Fruit fly (Drosophila melanogaster) whole organism, embryonic: ENCODE data around the gene CG10300.

ENCODE experiments used
- Bdp1 ChIP-seq: fragments of 200-800 bp; sonication (Bioruptor generic); optimal IDR thresholded peaks from 3 replicates; lab custom pipeline; 2016; ENCODE audit warnings: missing biosample characterization, missing genetic modification characterization
- Bgb ChIP-seq: fragments of 200-800 bp; sonication (Bioruptor generic); IDR thresholded peaks from 2 replicates; pipeline ENCODE4 v1.3.6; 2022; ENCODE audit warnings: missing biosample characterization, missing genetic modification characterization; ENCODE audit not compliant: partially characterized antibody
- CG10321 ChIP-seq: fragments of 200-800 bp; sonication (Bioruptor generic); IDR thresholded peaks from 2 replicates; pipeline ENCODE4 v1.3.6; 2022; ENCODE audit warnings: missing biosample characterization, missing genetic modification characterization
- CG12769 ChIP-seq: fragments of 200-800 bp; sonication (Bioruptor generic); optimal IDR thresholded peaks from 2 replicates; lab custom pipeline; 2019; ENCODE audit warnings: missing biosample characterization, mild to moderate bottlenecking, missing genetic modification characterization, moderate library complexity
- CG12942 ChIP-seq: fragments of 200-800 bp; sonication (Bioruptor generic); optimal IDR thresholded peaks from 3 replicates; lab custom pipeline; 2016; ENCODE audit warnings: missing biosample characterization, missing genetic modification characterization
- CG15479 ChIP-seq: fragments of 200-800 bp; sonication (Bioruptor generic); optimal IDR thresholded peaks from 3 replicates; lab custom pipeline; 2019; ENCODE audit warnings: missing biosample characterization, mild to moderate bottlenecking, missing genetic modification characterization, moderate library complexity
- CG16813 ChIP-seq: fragments of 200-800 bp; sonication (Bioruptor generic); IDR thresholded peaks from 3 replicates; pipeline ENCODE4 v1.3.6; 2022; ENCODE audit warnings: missing biosample characterization, missing genetic modification characterization; ENCODE audit not compliant: partially characterized antibody
- CG17385 ChIP-seq: fragments of 200-800 bp; sonication (Bioruptor generic); optimal IDR thresholded peaks from 3 replicates; lab custom pipeline; 2018; ENCODE audit warnings: missing biosample characterization, mild to moderate bottlenecking, missing genetic modification characterization
- CG2678 ChIP-seq: fragments of 200-800 bp; sonication (Bioruptor generic); optimal IDR thresholded peaks from 3 replicates; lab custom pipeline; 2019; ENCODE audit warnings: missing biosample characterization, mild to moderate bottlenecking, missing genetic modification characterization, moderate library complexity
- CG2889 ChIP-seq: fragments of 200-800 bp; sonication (Bioruptor generic); IDR thresholded peaks from 3 replicates; pipeline ENCODE4 v1.3.6; 2022; ENCODE audit warnings: missing biosample characterization, missing genetic modification characterization
- CG34224 ChIP-seq: fragments of 200-800 bp; sonication (Bioruptor generic); IDR thresholded peaks from 3 replicates; pipeline ENCODE4 v1.3.6; 2022; ENCODE audit warnings: missing biosample characterization, missing genetic modification characterization; ENCODE audit not compliant: partially characterized antibody
- CG6854 ChIP-seq: fragments of 200-800 bp; sonication (Bioruptor generic); optimal IDR thresholded peaks from 3 replicates; lab custom pipeline; 2017; ENCODE audit warnings: missing biosample characterization, mild to moderate bottlenecking, missing genetic modification characterization
- CG7786 ChIP-seq: fragments of 200-800 bp; sonication (Bioruptor generic); optimal IDR thresholded peaks from 2 replicates; lab custom pipeline; 2016; ENCODE audit warnings: missing biosample characterization, missing genetic modification characterization
- CG7839 ChIP-seq: fragments of 200-800 bp; sonication (Bioruptor generic); optimal IDR thresholded peaks from 3 replicates; lab custom pipeline; 2018; ENCODE audit warnings: missing biosample characterization, mild to moderate bottlenecking, missing genetic modification characterization, moderate library complexity
- CG8359 ChIP-seq: fragments of 200-800 bp; sonication (Bioruptor generic); optimal IDR thresholded peaks from 2 replicates; lab custom pipeline; 2017; ENCODE audit warnings: missing biosample characterization, mild to moderate bottlenecking, missing genetic modification characterization, borderline replicate concordance
- CG8388 ChIP-seq: fragments of 200-800 bp; sonication (Bioruptor generic); optimal IDR thresholded peaks from 2 replicates; lab custom pipeline; 2019; ENCODE audit warnings: missing biosample characterization, mild to moderate bottlenecking, missing genetic modification characterization, moderate library complexity
- CG9609 ChIP-seq: fragments of 200-800 bp; sonication (Bioruptor generic); optimal IDR thresholded peaks from 3 replicates; lab custom pipeline; 2016; ENCODE audit warnings: missing biosample characterization, missing genetic modification characterization
- CG9797 ChIP-seq: fragments of 200-800 bp; sonication (Bioruptor generic); optimal IDR thresholded peaks from 3 replicates; lab custom pipeline; 2018; ENCODE audit warnings: missing biosample characterization, mild to moderate bottlenecking, missing genetic modification characterization
- GATAe ChIP-seq: fragments of 200-800 bp; sonication (Bioruptor generic); conservative IDR thresholded peaks from 2 replicates; pipeline ENCODE4 v1.3.6; 2022; ENCODE audit warnings: missing biosample characterization, missing genetic modification characterization
- Gsc ChIP-seq: fragments of 200-800 bp; sonication (Bioruptor generic); IDR thresholded peaks from 2 replicates; pipeline ENCODE4 v1.3.6; 2022; ENCODE audit warnings: missing biosample characterization, missing genetic modification characterization
- Hr3 ChIP-seq: fragments of 200-800 bp; sonication (Bioruptor generic); optimal IDR thresholded peaks from 3 replicates; lab custom pipeline; 2016; ENCODE audit warnings: missing biosample characterization, missing genetic modification characterization
- Hr39 ChIP-seq: fragments of >200 bp; optimal IDR thresholded peaks from 2 replicates; lab custom pipeline; 2017
- Med ChIP-seq: fragments of 200-800 bp; sonication (Bioruptor generic); peaks from one replicate; lab custom pipeline; 2016; ENCODE audit warnings: missing biosample characterization, missing genetic modification characterization, mild to moderate bottlenecking, inconsistent platforms, moderate library complexity
- Neu2 ChIP-seq: fragments of 200-800 bp; sonication (Bioruptor generic); optimal IDR thresholded peaks from 3 replicates; lab custom pipeline; 2016; ENCODE audit warnings: missing biosample characterization, missing genetic modification characterization, borderline replicate concordance
- Opbp ChIP-seq: fragments of 200-800 bp; sonication (Bioruptor generic); IDR thresholded peaks from 3 replicates; pipeline ENCODE4 v1.3.6; 2022; ENCODE audit warnings: missing biosample characterization, missing genetic modification characterization; ENCODE audit not compliant: partially characterized antibody
- PHDP ChIP-seq: fragments of 200-800 bp; sonication (Bioruptor generic); optimal IDR thresholded peaks from 3 replicates; lab custom pipeline; 2018; ENCODE audit warnings: missing biosample characterization, mild to moderate bottlenecking, missing genetic modification characterization, moderate library complexity
- Ptx1 ChIP-seq: fragments of 200-800 bp; sonication (Bioruptor generic); IDR thresholded peaks from 2 replicates; pipeline ENCODE4 v1.3.6; 2022; ENCODE audit warnings: missing biosample characterization, missing genetic modification characterization
- Sin3A ChIP-seq: fragments of >200 bp; optimal IDR thresholded peaks from 2 replicates; lab custom pipeline; 2018
- Sry-δ ChIP-seq: fragments of 200-800 bp; sonication (Bioruptor generic); optimal IDR thresholded peaks from 2 replicates; lab custom pipeline; 2016; ENCODE audit warnings: missing biosample characterization, missing genetic modification characterization
- Trl ChIP-seq, 3 experiments: fragments of >200 bp in 2 of 3; fragments of 200-800 bp in 1 of 3; sonication (Bioruptor generic) in 1 of 3; optimal IDR thresholded peaks; 2 replicates in 1 of 3; 3 replicates in 2 of 3; lab custom pipeline; 2016 to 2017; ENCODE audit warnings: missing biosample characterization in 1 of 3, missing genetic modification characterization in 1 of 3
- chm ChIP-seq: fragments of 200-800 bp; sonication (Bioruptor generic); IDR thresholded peaks from 2 replicates; pipeline ENCODE4 v1.3.6; 2022; ENCODE audit warnings: missing biosample characterization, missing genetic modification characterization
- ci ChIP-seq: fragments of 200-800 bp; sonication (Bioruptor generic); IDR thresholded peaks from 3 replicates; pipeline ENCODE4 v1.3.6; 2022; ENCODE audit warnings: missing biosample characterization, missing genetic modification characterization
- dan ChIP-seq: fragments of 200-800 bp; sonication (Bioruptor generic); IDR thresholded peaks from 2 replicates; pipeline ENCODE4 v1.3.6; 2022; ENCODE audit warnings: missing biosample characterization, missing genetic modification characterization
- dimm ChIP-seq: fragments of 200-800 bp; sonication (Bioruptor generic); IDR thresholded peaks from 2 replicates; pipeline ENCODE4 v1.3.6; 2022; ENCODE audit warnings: missing biosample characterization, missing genetic modification characterization
- exex ChIP-seq: fragments of 200-800 bp; sonication (Bioruptor generic); optimal IDR thresholded peaks from 4 replicates; lab custom pipeline; 2018; ENCODE audit warnings: missing biosample characterization, mild to moderate bottlenecking, missing genetic modification characterization, moderate library complexity
- insv ChIP-seq, 2 experiments: fragments of 200-800 bp; sonication (Bioruptor generic); optimal IDR thresholded peaks; 3 replicates each; lab custom pipeline; 2016 to 2018; ENCODE audit warnings: missing biosample characterization in 2 of 2, missing genetic modification characterization in 2 of 2
- lab ChIP-seq: fragments of 200-800 bp; sonication (Bioruptor generic); optimal IDR thresholded peaks from 3 replicates; lab custom pipeline; 2017; ENCODE audit warnings: missing biosample characterization, missing genetic modification characterization, mild to moderate bottlenecking, moderate library complexity, missing genetic modification reagents
- lbe ChIP-seq: fragments of 200-800 bp; sonication (Bioruptor generic); optimal IDR thresholded peaks from 2 replicates; lab custom pipeline; 2016; ENCODE audit warnings: missing biosample characterization, mild to moderate bottlenecking, missing genetic modification characterization
- nau ChIP-seq: fragments of 200-800 bp; sonication (Bioruptor generic); optimal IDR thresholded peaks from 3 replicates; lab custom pipeline; 2017; ENCODE audit warnings: missing biosample characterization, mild to moderate bottlenecking, missing genetic modification characterization, missing genetic modification reagents
- nerfin-1 ChIP-seq: fragments of 200-800 bp; sonication (Bioruptor generic); optimal IDR thresholded peaks from 3 replicates; lab custom pipeline; 2019; ENCODE audit warnings: missing biosample characterization, mild to moderate bottlenecking, missing genetic modification characterization, moderate library complexity
- nmo ChIP-seq: fragments of 200-800 bp; sonication (Bioruptor generic); optimal IDR thresholded peaks from 2 replicates; lab custom pipeline; 2018; ENCODE audit warnings: missing biosample characterization, mild to moderate bottlenecking, missing genetic modification characterization, moderate library complexity
- otp ChIP-seq: fragments of 200-800 bp; sonication (Bioruptor generic); IDR thresholded peaks from 3 replicates; pipeline ENCODE4, ENCODE4 v1.3.6; 2022; ENCODE audit warnings: missing biosample characterization, missing genetic modification characterization
- pnt ChIP-seq: fragments of 200-800 bp; sonication (Bioruptor generic); optimal IDR thresholded peaks from 3 replicates; lab custom pipeline; 2016; ENCODE audit warnings: missing biosample characterization, missing genetic modification characterization
- run ChIP-seq: fragments of 200-800 bp; sonication (Bioruptor generic); optimal IDR thresholded peaks from 3 replicates; lab custom pipeline; 2018; ENCODE audit warnings: missing biosample characterization, mild to moderate bottlenecking, missing genetic modification characterization
- seq ChIP-seq: fragments of 200-800 bp; sonication (Bioruptor generic); IDR thresholded peaks from 2 replicates; pipeline ENCODE4 v1.3.6; 2022; ENCODE audit warnings: missing biosample characterization, missing genetic modification characterization
- tll ChIP-seq, 2 experiments: fragments of 200-800 bp in 1 of 2; fragments of >200 bp in 1 of 2; sonication (Bioruptor generic) in 1 of 2; optimal IDR thresholded peaks; 2 replicates each; lab custom pipeline; 2017 to 2019; ENCODE audit warnings: missing biosample characterization in 2 of 2, missing genetic modification characterization in 2 of 2, mild to moderate bottlenecking in 1 of 2, moderate library complexity in 1 of 2
- ttk ChIP-seq: fragments of 200-800 bp; sonication (Bioruptor generic); IDR thresholded peaks from 2 replicates; pipeline ENCODE4 v2.1.2; 2022; ENCODE audit warnings: missing biosample characterization, missing genetic modification characterization
- tx ChIP-seq: fragments of 200-800 bp; sonication (Bioruptor generic); optimal IDR thresholded peaks from 2 replicates; lab custom pipeline; 2016; ENCODE audit warnings: missing biosample characterization, missing genetic modification characterization
- usp ChIP-seq: fragments of >200 bp; optimal IDR thresholded peaks from 2 replicates; lab custom pipeline; 2017; ENCODE audit warnings: missing biosample characterization, missing genetic modification characterization
- vvl ChIP-seq: fragments of 200-800 bp; sonication (Bioruptor generic); IDR thresholded peaks from 2 replicates; pipeline ENCODE4 v1.3.6; 2022; ENCODE audit warnings: missing biosample characterization, missing genetic modification characterization
- yki ChIP-seq: fragments of >200 bp; optimal IDR thresholded peaks from 3 replicates; lab custom pipeline; 2018

The CG10300 gene

dm6 chr3R:23679911-23680336 lies 31.4 kb upstream of the CG10300 start, which contains the start of gene eIF3d1 (continued):
- TF ChIP-seq vvl (GFP tag; lab: Robert Waterston, UW): no peak
- no peak for TF ChIP-seq CG12769 (tag; lab: Kevin White, UChicago)
- TF ChIP-seq chm (GFP tag; lab: Robert Waterston, UW): 0 out of 2 replicates have a peak, but pooled peaks have one; percentile 37
- peak; percentile 73 for TF ChIP-seq Sin3A (lab: Kevin White, UChicago)
- no peak for TF ChIP-seq lab (GFP tag; lab: Kevin White, UChicago)
- TF ChIP-seq dan: no peak
- no peak for TF ChIP-seq Neu2 (GFP tag; lab: Kevin White, UChicago)
- no peak for TF ChIP-seq CG17385 (GFP tag; lab: Kevin White, UChicago)
- TF ChIP-seq Bdp1: peak; percentile 41
- TF ChIP-seq CG34224 (GFP tag; lab: Robert Waterston, UW): no peak
- TF ChIP-seq lbe (GFP tag; lab: Kevin White, UChicago): no peak
- no peak for TF ChIP-seq yki (lab: Kevin White, UChicago)
- TF ChIP-seq CG15479 (GFP tag; lab: Kevin White, UChicago): no peak
- no peak for TF ChIP-seq Hr3 (GFP tag; lab: Kevin White, UChicago)
- 0 out of 3 replicates have a peak, but pooled peaks have one; percentile 34 for TF ChIP-seq CG16813 (GFP tag; lab: Robert Waterston, UW)
- TF ChIP-seq Bgb (GFP tag; lab: Robert Waterston, UW): peak; percentile 21; the same call in 1 of the 2 replicates
- no peak for TF ChIP-seq usp (GFP tag; lab: Kevin White, UChicago)
- peak; percentile 6 for TF ChIP-seq pnt
- no peak for TF ChIP-seq CG7839 (tag; lab: Kevin White, UChicago)
- TF ChIP-seq exex (tag; lab: Kevin White, UChicago): no peak
- TF ChIP-seq Opbp: peak; percentile 41; the same call in 1 of the 3 replicates
- no peak for TF ChIP-seq CG6854 (GFP tag; lab: Kevin White, UChicago)
- TF ChIP-seq CG10321 (GFP tag; lab: Robert Waterston, UW): no peak
- no peak for TF ChIP-seq insv (GFP tag; optimal IDR thresholded peaks at IDR 0.05; lab: Kevin White, UChicago)
- TF ChIP-seq CG8359 (GFP tag; lab: Kevin White, UChicago): no peak
- TF ChIP-seq CG8388 (GFP tag; lab: Kevin White, UChicago): no peak
- no peak for TF ChIP-seq CG2889 (GFP tag; lab: Robert Waterston, UW)
- TF ChIP-seq Med (GFP tag; lab: Kevin White, UChicago): peak; percentile 92
- no peak for TF ChIP-seq GATAe (GFP tag; lab: Robert Waterston, UW)
- TF ChIP-seq seq (GFP tag; lab: Robert Waterston, UW): no peak
- no peak for TF ChIP-seq CG7786 (GFP tag; lab: Kevin White, UChicago)
- TF ChIP-seq run (tag; lab: Kevin White, UChicago): no peak
- TF ChIP-seq Gsc (GFP tag; lab: Robert Waterston, UW): no peak
- no peak for TF ChIP-seq Hr39 (lab: Kevin White, UChicago)
- no peak for TF ChIP-seq otp (GFP tag; lab: Robert Waterston, UW)
- no peak for TF ChIP-seq nerfin-1 (tag; lab: Kevin White, UChicago)
- no peak for TF ChIP-seq PHDP (tag; lab: Kevin White, UChicago)
- peak; percentile 99 for TF ChIP-seq CG9797 (GFP tag; lab: Kevin White, UChicago)
- no peak for TF ChIP-seq dimm (GFP tag; lab: Robert Waterston, UW)
- peak; percentile 17 for TF ChIP-seq CG9609 (GFP tag; lab: Kevin White, UChicago)
- TF ChIP-seq ttk (GFP tag; lab: Robert Waterston, UW): no peak
- TF ChIP-seq Trl (optimal IDR thresholded peaks at IDR 0.05; lab: Kevin White, UChicago): no peak
- TF ChIP-seq Trl (GFP tag; optimal IDR thresholded peaks at IDR 0.05; lab: Kevin White, UChicago): peak; percentile 11
- no peak for TF ChIP-seq nau
- TF ChIP-seq tx (GFP tag; lab: Kevin White, UChicago): no peak
- TF ChIP-seq Ptx1: 0 out of 2 replicates have a peak, but pooled peaks have one; percentile 17
- TF ChIP-seq CG12942 (GFP tag; lab: Kevin White, UChicago): peak; percentile 3
- peak; percentile 46 for TF ChIP-seq nmo
- no peak for TF ChIP-seq tll (GFP tag; optimal IDR thresholded peaks at IDR 0.05; lab: Kevin White, UChicago)
- no peak for TF ChIP-seq CG2678 (tag; lab: Kevin White, UChicago)
- no peak for TF ChIP-seq ci (GFP tag; lab: Robert Waterston, UW)
- peak; percentile 48 for TF ChIP-seq Sry-δ (GFP tag; lab: Kevin White, UChicago)
